Fruit fly (Drosophila melanogaster) whole organism, embryonic: ENCODE data around the gene CG42711.

Source experiments
- Bdp1 ChIP-seq: fragments of 200-800 bp; sonication (Bioruptor generic); optimal IDR thresholded peaks from 3 replicates; lab custom pipeline; 2016; ENCODE audit warnings: missing biosample characterization, missing genetic modification characterization
- Blimp-1 ChIP-seq: fragments of 200-800 bp; sonication (Bioruptor generic); optimal IDR thresholded peaks from 3 replicates; lab custom pipeline; 2018; ENCODE audit warnings: missing biosample characterization, missing genetic modification characterization, mild to moderate bottlenecking, moderate library complexity, missing genetic modification reagents
- CG10267 ChIP-seq: fragments of 200-800 bp; sonication (Bioruptor generic); optimal IDR thresholded peaks from 2 replicates; lab custom pipeline; 2018; ENCODE audit warnings: missing biosample characterization, mild to moderate bottlenecking, missing genetic modification characterization, moderate library complexity
- CG10274 ChIP-seq: fragments of 200-800 bp; sonication (Bioruptor generic); optimal IDR thresholded peaks from 3 replicates; lab custom pipeline; 2017; ENCODE audit warnings: missing biosample characterization, mild to moderate bottlenecking, missing genetic modification characterization
- CG10565 ChIP-seq: fragments of 200-800 bp; sonication (Bioruptor generic); optimal IDR thresholded peaks from 3 replicates; lab custom pipeline; 2016; ENCODE audit warnings: missing biosample characterization, mild to moderate bottlenecking, missing genetic modification characterization
- CG11085 ChIP-seq: fragments of 200-800 bp; sonication (Bioruptor generic); IDR thresholded peaks from 2 replicates; pipeline ENCODE4 v1.3.6; 2022; ENCODE audit warnings: missing biosample characterization, missing genetic modification characterization
- CG11696 ChIP-seq: fragments of 200-800 bp; sonication (Bioruptor generic); IDR thresholded peaks from 2 replicates; pipeline ENCODE4 v1.3.6; 2022; ENCODE audit warnings: missing biosample characterization, missing genetic modification characterization
- CG12155 ChIP-seq: fragments of 200-800 bp; sonication (Bioruptor generic); optimal IDR thresholded peaks from 3 replicates; lab custom pipeline; 2016; ENCODE audit warnings: missing biosample characterization, missing genetic modification characterization
- CG12659 ChIP-seq: fragments of 200-800 bp; sonication (Bioruptor generic); optimal IDR thresholded peaks from 3 replicates; lab custom pipeline; 2017; ENCODE audit warnings: mild to moderate bottlenecking, missing biosample characterization, missing genetic modification reagents, missing genetic modification characterization
- CG14014 ChIP-seq: fragments of 200-800 bp; sonication (Bioruptor generic); IDR thresholded peaks from 2 replicates; pipeline ENCODE4 v1.3.6; 2022; ENCODE audit warnings: missing biosample characterization, missing genetic modification characterization
- CG17328 ChIP-seq: fragments of 200-800 bp; sonication (Bioruptor generic); IDR thresholded peaks from 2 replicates; pipeline ENCODE4 v1.3.6; 2022; ENCODE audit warnings: missing biosample characterization, missing genetic modification characterization
- CG1832 ChIP-seq: fragments of 200-800 bp; sonication (Bioruptor generic); optimal IDR thresholded peaks from 2 replicates; lab custom pipeline; 2017; ENCODE audit warnings: missing biosample characterization, mild to moderate bottlenecking, missing genetic modification characterization, inconsistent platforms
- CG2116 ChIP-seq: fragments of 200-800 bp; sonication (Bioruptor generic); optimal IDR thresholded peaks from 3 replicates; lab custom pipeline; 2018; ENCODE audit warnings: missing biosample characterization, mild to moderate bottlenecking, missing genetic modification characterization
- CG31388 ChIP-seq: fragments of 200-800 bp; sonication (Bioruptor generic); optimal IDR thresholded peaks from 2 replicates; lab custom pipeline; 2016; ENCODE audit warnings: missing biosample characterization, missing genetic modification characterization
- CG32532 ChIP-seq: fragments of 200-800 bp; sonication (Bioruptor generic); IDR thresholded peaks from 2 replicates; pipeline ENCODE4 v1.3.6; 2022; ENCODE audit warnings: missing biosample characterization, missing genetic modification characterization
- CG33557 ChIP-seq: fragments of 200-800 bp; sonication (Bioruptor generic); optimal IDR thresholded peaks from 2 replicates; lab custom pipeline; 2019; ENCODE audit warnings: missing biosample characterization, mild to moderate bottlenecking, missing genetic modification characterization, moderate library complexity
- CG3407 ChIP-seq: fragments of 200-800 bp; sonication (Bioruptor generic); optimal IDR thresholded peaks from 2 replicates; lab custom pipeline; 2018; ENCODE audit warnings: missing biosample characterization, mild to moderate bottlenecking, missing genetic modification characterization
- CG34224 ChIP-seq: fragments of 200-800 bp; sonication (Bioruptor generic); IDR thresholded peaks from 3 replicates; pipeline ENCODE4 v1.3.6; 2022; ENCODE audit warnings: missing biosample characterization, missing genetic modification characterization; ENCODE audit not compliant: partially characterized antibody
- CG34376 ChIP-seq: fragments of 200-800 bp; sonication (Bioruptor generic); optimal IDR thresholded peaks from 2 replicates; lab custom pipeline; 2018; ENCODE audit warnings: missing biosample characterization, mild to moderate bottlenecking, missing genetic modification characterization
- CG6254 ChIP-seq: fragments of 200-800 bp; sonication (Bioruptor generic); optimal IDR thresholded peaks from 3 replicates; lab custom pipeline; 2017; ENCODE audit warnings: mild to moderate bottlenecking, missing biosample characterization, missing genetic modification reagents, missing genetic modification characterization
- Dad ChIP-seq: fragments of 200-800 bp; sonication (Bioruptor generic); optimal IDR thresholded peaks from 3 replicates; lab custom pipeline; 2016; ENCODE audit warnings: missing biosample characterization, missing genetic modification characterization
- Dip3 ChIP-seq: fragments of 200-800 bp; sonication (Bioruptor generic); optimal IDR thresholded peaks from 3 replicates; lab custom pipeline; 2016; ENCODE audit warnings: missing biosample characterization, missing genetic modification characterization
- Doc2 ChIP-seq: fragments of 200-800 bp; sonication (Bioruptor generic); IDR thresholded peaks from 2 replicates; pipeline ENCODE4 v1.3.6; 2022; ENCODE audit warnings: missing biosample characterization, missing genetic modification characterization
- Doc3 ChIP-seq: fragments of 200-800 bp; sonication (Bioruptor generic); IDR thresholded peaks from 3 replicates; pipeline ENCODE4 v1.3.6; 2022; ENCODE audit warnings: missing biosample characterization, missing genetic modification characterization; ENCODE audit not compliant: partially characterized antibody
- E2f1 ChIP-seq: fragments of 200-800 bp; sonication (Bioruptor generic); IDR thresholded peaks from 2 replicates; pipeline ENCODE4 v1.3.6; 2022; ENCODE audit warnings: missing biosample characterization, missing genetic modification characterization
- Fer1 ChIP-seq: fragments of 200-800 bp; sonication (Bioruptor generic); optimal IDR thresholded peaks from 2 replicates; lab custom pipeline; 2017; ENCODE audit warnings: missing biosample characterization, mild to moderate bottlenecking, missing genetic modification characterization
- GATAe ChIP-seq: fragments of 200-800 bp; sonication (Bioruptor generic); conservative IDR thresholded peaks from 2 replicates; pipeline ENCODE4 v1.3.6; 2022; ENCODE audit warnings: missing biosample characterization, missing genetic modification characterization
- Hr39 ChIP-seq: fragments of >200 bp; optimal IDR thresholded peaks from 2 replicates; lab custom pipeline; 2017
- Hr78 ChIP-seq, 2 experiments: fragments of 200-800 bp in 1 of 2; fragments of >200 bp in 1 of 2; sonication (Bioruptor generic) in 1 of 2; optimal IDR thresholded peaks; 2 replicates each; lab custom pipeline; 2017 to 2019; ENCODE audit warnings: missing biosample characterization in 2 of 2, missing genetic modification characterization in 2 of 2, mild to moderate bottlenecking in 1 of 2, moderate library complexity in 1 of 2
- Jarid2 ChIP-seq: fragments of 200-800 bp; sonication (Bioruptor generic); optimal IDR thresholded peaks from 3 replicates; lab custom pipeline; 2017; ENCODE audit warnings: mild to moderate bottlenecking, missing biosample characterization, missing genetic modification reagents, missing genetic modification characterization
- Kr ChIP-seq: fragments of 200-800 bp; sonication (Bioruptor generic); optimal IDR thresholded peaks from 2 replicates; lab custom pipeline; 2017; ENCODE audit warnings: missing biosample characterization, mild to moderate bottlenecking, missing genetic modification characterization
- Lim3 ChIP-seq: fragments of 200-800 bp; sonication (Bioruptor generic); IDR thresholded peaks from 2 replicates; pipeline ENCODE4 v1.3.6; 2022; ENCODE audit warnings: missing biosample characterization, missing genetic modification characterization
- Med ChIP-seq: fragments of 200-800 bp; sonication (Bioruptor generic); peaks from one replicate; lab custom pipeline; 2016; ENCODE audit warnings: missing biosample characterization, missing genetic modification characterization, mild to moderate bottlenecking, inconsistent platforms, moderate library complexity
- Optix ChIP-seq: fragments of 200-800 bp; sonication (Bioruptor generic); IDR thresholded peaks from 3 replicates; pipeline ENCODE4 v1.3.6; 2022; ENCODE audit warnings: missing biosample characterization, missing genetic modification characterization
- Scr ChIP-seq: fragments of 200-800 bp; sonication (Bioruptor generic); IDR thresholded peaks from 2 replicates; pipeline ENCODE4 v1.3.6; 2022; ENCODE audit warnings: missing biosample characterization, missing genetic modification characterization; ENCODE audit not compliant: partially characterized antibody
- Sox102F ChIP-seq: fragments of 200-800 bp; sonication (Bioruptor generic); optimal IDR thresholded peaks from 2 replicates; lab custom pipeline; 2018; ENCODE audit warnings: missing biosample characterization, mild to moderate bottlenecking, missing genetic modification characterization, moderate library complexity
- Trl ChIP-seq, 3 experiments: fragments of >200 bp in 2 of 3; fragments of 200-800 bp in 1 of 3; sonication (Bioruptor generic) in 1 of 3; optimal IDR thresholded peaks; 2 replicates in 1 of 3; 3 replicates in 2 of 3; lab custom pipeline; 2016 to 2017; ENCODE audit warnings: missing biosample characterization in 1 of 3, missing genetic modification characterization in 1 of 3
- ab ChIP-seq: fragments of 200-800 bp; sonication (Bioruptor generic); optimal IDR thresholded peaks from 2 replicates; lab custom pipeline; 2016; ENCODE audit warnings: missing biosample characterization, missing genetic modification characterization
- amos ChIP-seq: fragments of 200-800 bp; sonication (Bioruptor generic); IDR thresholded peaks from 2 replicates; pipeline ENCODE4 v1.3.6; 2022; ENCODE audit warnings: missing biosample characterization, missing genetic modification characterization; ENCODE audit not compliant: partially characterized antibody
- emc ChIP-seq: fragments of 200-800 bp; sonication (Bioruptor generic); optimal IDR thresholded peaks from 2 replicates; lab custom pipeline; 2016; ENCODE audit warnings: missing biosample characterization, missing genetic modification characterization
- eve ChIP-seq, 2 experiments: fragments of >200 bp; optimal IDR thresholded peaks; 2 replicates each; lab custom pipeline; 2017; ENCODE audit warnings: missing biosample characterization in 2 of 2, missing genetic modification characterization in 2 of 2
- ftz-f1 ChIP-seq: fragments of 200-800 bp; sonication (Bioruptor generic); optimal IDR thresholded peaks from 2 replicates; lab custom pipeline; 2016; ENCODE audit warnings: missing biosample characterization, missing genetic modification characterization
- ken ChIP-seq: fragments of 200-800 bp; sonication (Bioruptor generic); IDR thresholded peaks from 3 replicates; pipeline ENCODE4 v1.3.6; 2022; ENCODE audit warnings: missing biosample characterization, missing genetic modification characterization
- lov ChIP-seq, 2 experiments: fragments of 200-800 bp in 1 of 2; fragments of >200 bp in 1 of 2; sonication (Bioruptor generic) in 1 of 2; IDR thresholded peaks in 1 of 2; optimal IDR thresholded peaks in 1 of 2; 2 replicates in 1 of 2; 3 replicates in 1 of 2; pipeline versions ENCODE4 v1.3.6 to Lab custom; 2017 to 2022; ENCODE audit warnings: missing biosample characterization in 1 of 2, missing genetic modification characterization in 1 of 2
- mld ChIP-seq: fragments of 200-800 bp; sonication (Bioruptor generic); IDR thresholded peaks from 3 replicates; pipeline ENCODE4 v1.3.6; 2022; ENCODE audit warnings: missing biosample characterization, missing genetic modification characterization; ENCODE audit not compliant: partially characterized antibody
- sisA ChIP-seq: fragments of 200-800 bp; sonication (Bioruptor generic); IDR thresholded peaks from 2 replicates; pipeline ENCODE4 v1.3.6; 2022; ENCODE audit warnings: missing biosample characterization, missing genetic modification characterization
- sob ChIP-seq: fragments of 200-800 bp; sonication (Bioruptor generic); IDR thresholded peaks from 2 replicates; pipeline ENCODE4 v1.3.6; 2022; ENCODE audit warnings: missing biosample characterization, missing genetic modification characterization
- sqz ChIP-seq: fragments of 200-800 bp; sonication (Bioruptor generic); optimal IDR thresholded peaks from 3 replicates; lab custom pipeline; 2018; ENCODE audit warnings: missing biosample characterization, mild to moderate bottlenecking, missing genetic modification characterization
- toy ChIP-seq: fragments of 200-800 bp; sonication (Bioruptor generic); IDR thresholded peaks from 2 replicates; pipeline ENCODE4 v1.3.6; 2022; ENCODE audit warnings: missing biosample characterization, missing genetic modification characterization
- zf30C ChIP-seq: fragments of 200-800 bp; sonication (Bioruptor generic); optimal IDR thresholded peaks from 3 replicates; lab custom pipeline; 2018; ENCODE audit warnings: missing biosample characterization, mild to moderate bottlenecking, missing genetic modification characterization

CG42711 gene

dm6 chr2L:13977073-13977472 lies 45.9 kb upstream of the CG42711 start, which contains the start of gene Cyp28a5 (continued):
- TF ChIP-seq CG33557 (GFP tag; lab: Kevin White, UChicago) = no peak
- TF ChIP-seq CG31388 = no peak
- TF ChIP-seq E2f1 (GFP tag; lab: Robert Waterston, UW) = no peak
- TF ChIP-seq Hr39 (lab: Kevin White, UChicago) = no peak
- no peak for TF ChIP-seq emc (GFP tag; lab: Kevin White, UChicago)
- TF ChIP-seq CG10267 = no peak
- no peak for TF ChIP-seq CG11085 (GFP tag; lab: Robert Waterston, UW)
- no peak for TF ChIP-seq Doc2
- TF ChIP-seq CG10274 = no peak
- no peak for TF ChIP-seq sob (GFP tag; lab: Robert Waterston, UW)
- peak; percentile 43 for TF ChIP-seq ftz-f1 (GFP tag; lab: Kevin White, UChicago)
- TF ChIP-seq Blimp-1 (GFP tag; lab: Kevin White, UChicago) = peak; percentile 13
- TF ChIP-seq Fer1 (GFP tag; lab: Kevin White, UChicago) = no peak
- TF ChIP-seq Sox102F (GFP tag; lab: Kevin White, UChicago) = no peak
- no peak for TF ChIP-seq zf30C (GFP tag; lab: Kevin White, UChicago)
- no peak for TF ChIP-seq CG2116 (GFP tag; lab: Kevin White, UChicago)
- no peak for TF ChIP-seq CG12659
- TF ChIP-seq CG11696 (GFP tag; lab: Robert Waterston, UW) = no peak
- no peak for TF ChIP-seq eve (GFP tag; optimal IDR thresholded peaks at IDR 0.05; lab: Kevin White, UChicago)
- no peak for TF ChIP-seq CG12155 (GFP tag; lab: Kevin White, UChicago)
- no peak for TF ChIP-seq Lim3 (GFP tag; lab: Robert Waterston, UW)
- TF ChIP-seq Trl (optimal IDR thresholded peaks at IDR 0.05; lab: Kevin White, UChicago) = peak; percentile 31 to 40
- no peak for TF ChIP-seq Trl (GFP tag; optimal IDR thresholded peaks at IDR 0.05; lab: Kevin White, UChicago)
- no peak for TF ChIP-seq CG10565 (GFP tag; lab: Kevin White, UChicago)
- no peak for TF ChIP-seq lov (optimal IDR thresholded peaks at IDR 0.05; lab: Kevin White, UChicago)
- no peak for TF ChIP-seq lov (GFP tag; IDR thresholded peaks at IDR 0.05; lab: Robert Waterston, UW)
- TF ChIP-seq mld (GFP tag; lab: Robert Waterston, UW) = no peak
- TF ChIP-seq CG17328 = no peak
- no peak for TF ChIP-seq ab (GFP tag; lab: Kevin White, UChicago)
- TF ChIP-seq CG1832 = no peak
- TF ChIP-seq sisA (GFP tag; lab: Robert Waterston, UW) = no peak
- TF ChIP-seq Hr78 (GFP tag; optimal IDR thresholded peaks at IDR 0.05; lab: Kevin White, UChicago) = no peak
- no peak for TF ChIP-seq Bdp1 (GFP tag; lab: Kevin White, UChicago)
- no peak for TF ChIP-seq CG3407 (GFP tag; lab: Kevin White, UChicago)
- peak; percentile 36 for TF ChIP-seq CG34376 (GFP tag; lab: Kevin White, UChicago)
- TF ChIP-seq CG14014 = no peak
- no peak for TF ChIP-seq toy (GFP tag; lab: Robert Waterston, UW)
- peak; percentile 66 for TF ChIP-seq Jarid2 (GFP tag; lab: Kevin White, UChicago)
- no peak for TF ChIP-seq Optix (GFP tag; lab: Robert Waterston, UW)
- no peak for TF ChIP-seq CG6254
- no peak for TF ChIP-seq Dip3 (GFP tag; lab: Kevin White, UChicago)
- TF ChIP-seq CG32532 (GFP tag; lab: Robert Waterston, UW) = peak; percentile 29; the same call in 1 of the 2 replicates
- no peak for TF ChIP-seq Scr
- no peak for TF ChIP-seq CG34224
- TF ChIP-seq amos = no peak
- TF ChIP-seq Kr (GFP tag; lab: Kevin White, UChicago) = no peak
- no peak for TF ChIP-seq GATAe (GFP tag; lab: Robert Waterston, UW)
- peak; percentile 76 for TF ChIP-seq Med (GFP tag; lab: Kevin White, UChicago)
- TF ChIP-seq Doc3 (GFP tag; lab: Robert Waterston, UW) = no peak
- no peak for TF ChIP-seq Dad
- TF ChIP-seq sqz (GFP tag; lab: Kevin White, UChicago) = no peak
- 0 out of 3 replicates have a peak, but pooled peaks have one; percentile 24 for TF ChIP-seq ken (GFP tag; lab: Robert Waterston, UW)
